Fruit fly (Drosophila melanogaster): ENCODE measurements around the gene TotC.

- TF ChIP-seq CG4496 (GFP tag; IDR thresholded peaks at IDR 0.05) (no peak), rn (GFP tag; IDR thresholded peaks at IDR 0.05) (no peak), CG8301 (tag; optimal IDR thresholded peaks at IDR 0.05) (no peak), CG32121 (GFP tag; IDR thresholded peaks at IDR 0.05) (no peak), Pif1B (GFP tag; optimal IDR thresholded peaks at IDR 0.05) (no peak), CG14655 (GFP tag; optimal IDR thresholded peaks at IDR 0.05) (no peak), D1 (tag; optimal IDR thresholded peaks at IDR 0.05) (no peak), EcR (GFP tag; optimal IDR thresholded peaks at IDR 0.05) (no peak)
These were observed 24.3 kb downstream of the TotC start, which contains the start of gene Ktl for dm6 chr3R:20897128-20897527.
